Worm (Caenorhabditis elegans) whole organism, L4/young adult: ENCODE data around the gene ikke-1.

ENCODE experiments used
- W03F9.2 ChIP-seq: fragments of 150-350 bp; optimal IDR thresholded peaks from 2 replicates; lab custom pipeline; 2014; ENCODE audit warnings: missing biosample characterization, missing genetic modification characterization
- dao-5 ChIP-seq: sonication (generic microtip); optimal IDR thresholded peaks from 2 replicates; lab custom pipeline; 2016; ENCODE audit warnings: missing genotype, missing genetic modification characterization, moderate library complexity, missing compliant biosample characterization
- him-1 ChIP-seq: sonication (generic microtip); optimal IDR thresholded peaks from 2 replicates; lab custom pipeline; 2016; ENCODE audit warnings: missing genotype, missing genetic modification reagents, missing genetic modification characterization, missing compliant biosample characterization

ikke-1 gene

ce11 chrIII:9050600-9050999, at the start of gene ikke-1:
ikke-1 (minus strand) TSS chrIII:9050700.
- TF ChIP-seq dao-5 (tag; lab: Kevin White, UChicago) = no peak
- TF ChIP-seq him-1 (tag; lab: Kevin White, UChicago) = no peak
- TF ChIP-seq W03F9.2 (tag; lab: Kevin White, UChicago) = no peak

ce11 chrIII:9091392-9092291, 41.1 kb upstream of the ikke-1 start, which contains the start of gene glp-1:
glp-1 (plus strand) TSS chrIII:9092241.
- no peak for TF ChIP-seq W03F9.2 (tag; lab: Kevin White, UChicago)
- no peak for TF ChIP-seq him-1 (tag; lab: Kevin White, UChicago)
- no peak for TF ChIP-seq dao-5 (tag; lab: Kevin White, UChicago)

DNA sequence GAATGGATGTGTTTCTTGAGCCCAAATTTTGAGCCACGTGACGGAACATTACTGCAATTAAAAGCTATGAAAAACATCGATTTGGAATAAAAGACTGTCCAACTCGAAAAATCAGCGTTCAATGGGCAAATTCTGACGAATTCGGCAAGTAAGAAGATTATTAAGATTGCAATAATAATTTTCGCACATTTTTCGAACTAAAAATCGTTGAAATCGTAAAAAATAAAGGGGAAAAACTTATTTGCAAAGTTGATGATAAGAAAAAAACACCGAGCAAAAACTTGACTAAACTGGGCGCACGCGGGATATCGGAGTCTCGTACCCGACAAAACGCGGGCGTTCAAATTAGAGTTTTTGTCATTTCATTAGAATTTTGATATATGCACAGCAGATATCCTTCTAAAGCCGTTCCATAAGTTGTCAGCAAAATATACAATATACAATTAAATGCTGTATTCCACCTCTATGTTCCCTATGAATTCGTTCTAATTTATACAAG, 38.9 kb upstream of the ikke-1 start, which contains the start of the genes mccc-2 and mrpl-44:
Gene mccc-2 (minus strand): TSS at position 51 of the 499 bp plus-strand sequence.
Gene mrpl-44 (minus strand): TSS at position 51 of the 499 bp plus-strand sequence.
- no peak for TF ChIP-seq him-1 (tag; lab: Kevin White, UChicago)
- TF ChIP-seq W03F9.2 (tag; lab: Kevin White, UChicago) = no peak
- TF ChIP-seq dao-5 (tag; lab: Kevin White, UChicago) = no peak

DNA sequence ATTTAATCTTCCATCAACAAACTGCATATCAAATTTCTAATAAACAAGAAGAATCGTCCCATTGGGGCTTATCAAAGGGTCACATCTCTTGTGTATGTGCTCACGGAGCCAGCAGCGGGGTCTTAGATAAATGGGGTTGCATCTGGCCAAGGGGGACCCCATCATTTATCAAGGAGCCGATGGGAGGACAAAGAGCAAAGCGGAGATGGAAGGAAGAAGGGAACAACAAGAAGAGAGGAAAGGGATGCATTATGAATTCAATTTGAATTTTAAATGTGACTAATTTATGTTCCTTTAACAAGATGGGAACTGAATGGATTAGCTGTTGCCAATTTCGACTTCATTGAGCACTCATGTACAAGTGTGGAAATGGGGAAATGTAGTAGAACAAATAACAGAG, 33.8 kb upstream of the ikke-1 start:
- TF ChIP-seq dao-5 (tag; lab: Kevin White, UChicago) = no peak
- peak; percentile 17 for TF ChIP-seq him-1 (tag; lab: Kevin White, UChicago)
- TF ChIP-seq W03F9.2 (tag; lab: Kevin White, UChicago) = no peak

ce11 chrIII:9083118-9083517, 32.6 kb upstream of the ikke-1 start:
- no peak for TF ChIP-seq W03F9.2 (tag; lab: Kevin White, UChicago)
- TF ChIP-seq him-1 (tag; lab: Kevin White, UChicago) = no peak
- TF ChIP-seq dao-5 (tag; lab: Kevin White, UChicago) = no peak

- no peak for TF ChIP-seq him-1 (tag; lab: Kevin White, UChicago)
- TF ChIP-seq W03F9.2 (tag; lab: Kevin White, UChicago) = no peak
- TF ChIP-seq dao-5 (tag; lab: Kevin White, UChicago) = no peak
Observed at ce11 chrIII:9081763-9082162, 31.3 kb upstream of the ikke-1 start, which contains the start of gene far-2. far-2 (plus strand) TSS chrIII:9081828.

ce11 chrIII:9081055-9081454, 30.6 kb upstream of the ikke-1 start, which contains the start of gene far-1:
far-1 (minus strand) TSS chrIII:9081179.
- no peak for TF ChIP-seq W03F9.2 (tag; lab: Kevin White, UChicago)

ce11 chrIII:9080127-9080526, 29.6 kb upstream of the ikke-1 start:
- no peak for TF ChIP-seq dao-5 (tag; lab: Kevin White, UChicago)
- TF ChIP-seq W03F9.2 (tag; lab: Kevin White, UChicago) = no peak
- TF ChIP-seq him-1 (tag; lab: Kevin White, UChicago) = no peak

ce11 chrIII:9077708-9078107, 27.2 kb upstream of the ikke-1 start, which contains the start of gene F02A9.1:
F02A9.1 (minus strand) TSS chrIII:9077808.
- TF ChIP-seq W03F9.2 (tag; lab: Kevin White, UChicago) (no peak), him-1 (tag; lab: Kevin White, UChicago) (no peak), dao-5 (tag; lab: Kevin White, UChicago) (no peak)

DNA sequence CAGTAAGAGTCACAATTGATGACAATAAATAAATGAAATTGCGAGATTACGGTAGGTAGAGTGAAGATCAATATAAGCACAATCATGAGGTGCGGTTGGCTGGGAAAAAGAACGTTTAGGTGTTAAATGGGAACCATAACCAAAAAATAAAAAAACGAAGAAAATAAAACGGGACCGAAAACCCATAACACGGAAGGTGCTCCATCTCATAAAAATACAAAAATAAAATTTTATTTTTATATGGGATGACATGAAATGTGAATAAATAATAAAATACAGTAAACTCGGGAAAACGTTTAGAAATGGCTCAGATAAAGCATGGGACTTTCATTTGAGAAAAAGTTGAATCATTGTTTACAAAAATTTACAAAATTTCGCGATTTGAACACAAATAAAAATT, 25.0 kb upstream of the ikke-1 start, which contains the start of gene F02A9.7:
Gene F02A9.7 (minus strand): TSS at position 101 of the 400 bp plus-strand sequence.
- no peak for TF ChIP-seq W03F9.2 (tag; lab: Kevin White, UChicago)
- no peak for TF ChIP-seq him-1 (tag; lab: Kevin White, UChicago)
- no peak for TF ChIP-seq dao-5 (tag; lab: Kevin White, UChicago)

ce11 chrIII:9072704-9073103, 22.2 kb upstream of the ikke-1 start:
- no peak for TF ChIP-seq him-1 (tag; lab: Kevin White, UChicago)
- TF ChIP-seq dao-5 (tag; lab: Kevin White, UChicago) = no peak
- TF ChIP-seq W03F9.2 (tag; lab: Kevin White, UChicago) = no peak

ce11 chrIII:9071372-9071771, 20.9 kb upstream of the ikke-1 start, which contains the start of gene lin-12:
lin-12 (minus strand) TSS chrIII:9071472.
- TF ChIP-seq W03F9.2 (tag; lab: Kevin White, UChicago) (no peak), dao-5 (tag; lab: Kevin White, UChicago) (no peak), him-1 (tag; lab: Kevin White, UChicago) (no peak)

- TF ChIP-seq W03F9.2 (tag; lab: Kevin White, UChicago) (no peak), him-1 (tag; lab: Kevin White, UChicago) (no peak), dao-5 (tag; lab: Kevin White, UChicago) (no peak)
Observed at ce11 chrIII:9069712-9070111, 19.2 kb upstream of the ikke-1 start.
